Fruit fly (Drosophila melanogaster): ENCODE results near the gene Ca-alpha1T.

DNA sequence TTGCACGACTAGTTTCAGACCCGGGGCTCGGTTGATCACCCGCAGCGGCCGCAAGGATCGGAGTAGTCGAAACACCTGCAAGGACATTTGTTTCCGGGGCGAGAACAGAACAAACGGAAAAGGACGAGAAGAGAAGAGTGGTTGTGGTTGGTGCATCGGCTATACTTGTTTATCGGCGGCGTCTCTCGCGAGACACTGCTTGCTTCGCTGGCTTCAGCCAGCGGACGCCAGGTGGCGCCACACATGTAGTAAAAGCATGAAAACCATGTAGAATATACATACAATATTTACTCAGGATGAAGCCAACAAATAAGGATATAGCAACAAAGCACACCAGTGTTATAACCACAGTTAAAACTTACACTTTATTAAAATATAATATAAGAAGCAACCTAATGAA is 82.4 kb downstream of the Ca-alpha1T start:
- TF ChIP-seq CG8478 (optimal IDR thresholded peaks at IDR 0.05), result no peak
- TF ChIP-seq EcR (GFP tag; optimal IDR thresholded peaks at IDR 0.05), result no peak

Data from whole organism.